Worm (Caenorhabditis elegans) whole organism, young adult: ENCODE data around the gene mpk-2.
A peak's percentile ranks its signal among the peaks of the same experiment; 100 is the strongest.

Source experiments
- C06A6.2 ChIP-seq: fragments of 200-800 bp; sonication (Bioruptor generic); conservative IDR thresholded peaks from 2 replicates; pipeline ENCODE4 v1.3.6; 2022; ENCODE audit warnings: missing genetic modification characterization, missing compliant biosample characterization
- C17E4.6 ChIP-seq: fragments of 200-800 bp; sonication (Bioruptor generic); IDR thresholded peaks from 2 replicates; pipeline ENCODE4 v1.3.6; 2022; ENCODE audit warnings: missing genetic modification reagents, missing genetic modification characterization, missing compliant biosample characterization
- F23B12.7 ChIP-seq: sonication (generic microtip); optimal IDR thresholded peaks from 2 replicates; lab custom pipeline; 2017; ENCODE audit warnings: missing genetic modification characterization, mild to moderate bottlenecking, missing compliant biosample characterization, antibody characterized with exemption, moderate library complexity; ENCODE audit not compliant: insufficient read depth
- F33H1.4 ChIP-seq: fragments of 200-800 bp; sonication (Bioruptor generic); IDR thresholded peaks from 2 replicates; pipeline ENCODE4 v1.3.6; 2022; ENCODE audit warnings: missing genetic modification reagents, missing genetic modification characterization, missing compliant biosample characterization
- F37B4.10 ChIP-seq: fragments of 200-800 bp; sonication (Bioruptor generic); IDR thresholded peaks from 2 replicates; pipeline ENCODE4 v1.3.6; 2022; ENCODE audit warnings: missing genetic modification characterization, missing compliant biosample characterization
- F39B2.1 ChIP-seq: fragments of 200-800 bp; sonication (Bioruptor generic); IDR thresholded peaks from 2 replicates; pipeline ENCODE4 v1.3.6; 2022; ENCODE audit warnings: missing genetic modification reagents, missing genetic modification characterization, missing compliant biosample characterization
- F57A8.1 ChIP-seq: fragments of 200-800 bp; sonication (Bioruptor generic); optimal IDR thresholded peaks from 2 replicates; lab custom pipeline; 2018; ENCODE audit warnings: mild to moderate bottlenecking, missing genetic modification characterization, moderate library complexity, missing compliant biosample characterization
- F57C9.4 ChIP-seq: sonication (generic microtip); optimal IDR thresholded peaks from 2 replicates; lab custom pipeline; 2017; ENCODE audit warnings: mild to moderate bottlenecking, missing genetic modification characterization, missing compliant biosample characterization
- K12H6.12 ChIP-seq: fragments of 200-800 bp; sonication (Bioruptor generic); optimal IDR thresholded peaks from 2 replicates; lab custom pipeline; 2018; ENCODE audit warnings: mild to moderate bottlenecking, missing genetic modification characterization, missing compliant biosample characterization
- Y53G8AR.9 ChIP-seq: fragments of 200-800 bp; sonication (Bioruptor generic); conservative IDR thresholded peaks from 2 replicates; pipeline ENCODE4 v1.3.6; 2022; ENCODE audit warnings: missing genetic modification reagents, missing genetic modification characterization, missing compliant biosample characterization
- Y95B8A.8 ChIP-seq: fragments of 200-800 bp; sonication (Bioruptor generic); IDR thresholded peaks from 2 replicates; pipeline ENCODE4 v1.3.6; 2022; ENCODE audit warnings: missing genetic modification reagents, missing genetic modification characterization, missing compliant biosample characterization
- atf-7 ChIP-seq: sonication (generic microtip); optimal IDR thresholded peaks from 2 replicates; lab custom pipeline; 2017; ENCODE audit warnings: mild to moderate bottlenecking, missing genetic modification characterization, missing compliant biosample characterization
- attf-3 ChIP-seq: fragments of 200-800 bp; sonication (Bioruptor generic); conservative IDR thresholded peaks from 2 replicates; pipeline ENCODE4 v1.3.6; 2022; ENCODE audit warnings: missing genetic modification reagents, missing genetic modification characterization, missing compliant biosample characterization
- attf-6 ChIP-seq: fragments of 200-800 bp; sonication (Bioruptor generic); IDR thresholded peaks from 2 replicates; pipeline ENCODE4 v1.3.6; 2022; ENCODE audit warnings: missing genetic modification reagents, missing genetic modification characterization, missing compliant biosample characterization
- bed-1 ChIP-seq: fragments of 200-800 bp; sonication (Bioruptor generic); IDR thresholded peaks from 2 replicates; pipeline ENCODE4 v1.3.6; 2022; ENCODE audit warnings: missing genetic modification reagents, missing genetic modification characterization, missing compliant biosample characterization
- ceh-27 ChIP-seq: fragments of 200-800 bp; sonication (Bioruptor generic); optimal IDR thresholded peaks from 2 replicates; lab custom pipeline; 2018; ENCODE audit warnings: mild to moderate bottlenecking, missing genetic modification characterization, moderate library complexity, missing compliant biosample characterization
- efl-1 ChIP-seq: fragments of 150-350 bp; optimal IDR thresholded peaks from 2 replicates; lab custom pipeline; 2014; ENCODE audit warnings: missing biosample characterization, missing genetic modification reagents, missing genetic modification characterization
- egl-18 ChIP-seq: fragments of 200-800 bp; sonication (Bioruptor generic); IDR thresholded peaks from 2 replicates; pipeline ENCODE4 v1.3.6; 2022; ENCODE audit warnings: missing genetic modification reagents, missing genetic modification characterization, missing compliant biosample characterization
- ekl-4 ChIP-seq: fragments of 200-800 bp; sonication (Bioruptor generic); IDR thresholded peaks from 2 replicates; pipeline ENCODE4 v1.3.6; 2022; ENCODE audit warnings: missing genetic modification reagents, missing genetic modification characterization, missing compliant biosample characterization
- fkh-3 ChIP-seq: sonication (generic microtip); optimal IDR thresholded peaks from 2 replicates; lab custom pipeline; 2016; ENCODE audit warnings: mild to moderate bottlenecking, missing genetic modification characterization, missing compliant biosample characterization
- gei-17 ChIP-seq: fragments of 200-800 bp; sonication (Bioruptor generic); optimal IDR thresholded peaks from 2 replicates; lab custom pipeline; 2018; ENCODE audit warnings: mild to moderate bottlenecking, missing genetic modification characterization, missing compliant biosample characterization
- hlh-26 ChIP-seq: fragments of 200-800 bp; sonication (Bioruptor generic); conservative IDR thresholded peaks from 2 replicates; pipeline ENCODE4 v1.3.6; 2022; ENCODE audit warnings: missing genetic modification reagents, missing genetic modification characterization, missing compliant biosample characterization
- hmg-1.2 ChIP-seq: fragments of 200-800 bp; sonication (Bioruptor generic); IDR thresholded peaks from 2 replicates; pipeline ENCODE4 v1.3.6; 2022; ENCODE audit warnings: missing genetic modification reagents, missing genetic modification characterization, missing compliant biosample characterization
- hrde-1 ChIP-seq: sonication (generic microtip); optimal IDR thresholded peaks from 2 replicates; lab custom pipeline; 2016; ENCODE audit warnings: missing genetic modification characterization, mild to moderate bottlenecking, missing compliant biosample characterization, moderate library complexity, missing genotype, missing genetic modification reagents, borderline replicate concordance
- lag-1 ChIP-seq: fragments of 200-800 bp; sonication (Bioruptor generic); IDR thresholded peaks from 2 replicates; pipeline ENCODE4 v1.3.6; 2022; ENCODE audit warnings: missing genetic modification reagents, missing genetic modification characterization, missing compliant biosample characterization
- lin-26 ChIP-seq: fragments of 200-800 bp; sonication (Bioruptor generic); IDR thresholded peaks from 2 replicates; pipeline ENCODE4 v1.3.6; 2022; ENCODE audit warnings: missing genetic modification reagents, missing genetic modification characterization, missing compliant biosample characterization
- lin-35 ChIP-seq, 3 experiments: fragments of 150-350 bp in 2 of 3; sonication (generic microtip) in 1 of 3; optimal IDR thresholded peaks; 2 replicates each; lab custom pipeline; 2014 to 2018; ENCODE audit warnings: missing biosample characterization in 3 of 3, missing genetic modification characterization in 3 of 3, missing genetic modification reagents in 3 of 3
- lin-40 ChIP-seq: sonication (generic microtip); optimal IDR thresholded peaks from 2 replicates; lab custom pipeline; 2016; ENCODE audit warnings: missing genetic modification characterization, mild to moderate bottlenecking, missing compliant biosample characterization, missing genotype, missing genetic modification reagents
- lin-54 ChIP-seq: fragments of 200-800 bp; sonication (Bioruptor generic); optimal IDR thresholded peaks from 2 replicates; lab custom pipeline; 2018; ENCODE audit warnings: mild to moderate bottlenecking, missing genetic modification characterization, missing compliant biosample characterization
- madf-10 ChIP-seq: sonication (generic microtip); optimal IDR thresholded peaks from 2 replicates; lab custom pipeline; 2016; ENCODE audit warnings: mild to moderate bottlenecking, missing genetic modification characterization, missing compliant biosample characterization
- madf-6 ChIP-seq: fragments of 200-800 bp; sonication (Bioruptor generic); IDR thresholded peaks from 2 replicates; pipeline ENCODE4 v1.3.6; 2022; ENCODE audit warnings: missing genetic modification reagents, missing genetic modification characterization, missing compliant biosample characterization
- mes-4 ChIP-seq: sonication (generic microtip); optimal IDR thresholded peaks from 2 replicates; lab custom pipeline; 2016; ENCODE audit warnings: missing genotype, missing genetic modification characterization, missing compliant biosample characterization
- mxl-1 ChIP-seq: sonication (generic microtip); optimal IDR thresholded peaks from 2 replicates; lab custom pipeline; 2016; ENCODE audit warnings: missing genetic modification characterization, missing compliant biosample characterization
- nhr-120 ChIP-seq: fragments of 200-800 bp; sonication (Bioruptor generic); IDR thresholded peaks from 2 replicates; pipeline ENCODE4 v1.3.6; 2022; ENCODE audit warnings: missing genetic modification characterization, missing compliant biosample characterization
- nhr-179 ChIP-seq: sonication (generic microtip); optimal IDR thresholded peaks from 2 replicates; lab custom pipeline; 2016; ENCODE audit warnings: mild to moderate bottlenecking, missing genetic modification characterization, missing compliant biosample characterization
- nhr-80 ChIP-seq: sonication (generic microtip); optimal IDR thresholded peaks from 2 replicates; lab custom pipeline; 2016; ENCODE audit warnings: missing genetic modification characterization, missing compliant biosample characterization
- pbrm-1 ChIP-seq: fragments of 200-800 bp; sonication (Bioruptor generic); IDR thresholded peaks from 2 replicates; pipeline ENCODE4 v1.3.6; 2022; ENCODE audit warnings: missing genetic modification reagents, missing genetic modification characterization, missing compliant biosample characterization
- rpc-1 ChIP-seq, 2 experiments: fragments of 150-350 bp in 1 of 2; sonication (generic microtip) in 1 of 2; optimal IDR thresholded peaks; 2 replicates each; lab custom pipeline; 2014 to 2018; ENCODE audit warnings: missing biosample characterization in 1 of 2, missing genetic modification characterization in 1 of 2, missing genetic modification reagents in 1 of 2, missing genotype in 1 of 2
- sdz-38 ChIP-seq: sonication (generic microtip); optimal IDR thresholded peaks from 2 replicates; lab custom pipeline; 2016; ENCODE audit warnings: missing genotype, missing genetic modification characterization, missing compliant biosample characterization
- sea-2 ChIP-seq: fragments of 200-800 bp; sonication (Bioruptor generic); IDR thresholded peaks from 2 replicates; pipeline ENCODE4 v1.3.6; 2022; ENCODE audit warnings: missing genetic modification characterization, missing compliant biosample characterization
- snpc-3.4 ChIP-seq: sonication (generic microtip); optimal IDR thresholded peaks from 2 replicates; lab custom pipeline; 2017; ENCODE audit warnings: missing genetic modification characterization, mild to moderate bottlenecking, missing compliant biosample characterization, antibody characterized with exemption, moderate library complexity, missing genotype, missing genetic modification reagents
- sptf-2 ChIP-seq: fragments of 200-800 bp; sonication (Bioruptor generic); optimal IDR thresholded peaks from 2 replicates; lab custom pipeline; 2018; ENCODE audit warnings: mild to moderate bottlenecking, missing genetic modification characterization, missing compliant biosample characterization
- tbp1 ChIP-seq: fragments of 200-800 bp; sonication (Bioruptor generic); optimal IDR thresholded peaks from 2 replicates; lab custom pipeline; 2018; ENCODE audit warnings: mild to moderate bottlenecking, missing genetic modification characterization, missing compliant biosample characterization
- tlf-1 ChIP-seq: fragments of 200-800 bp; sonication (Bioruptor generic); optimal IDR thresholded peaks from 2 replicates; lab custom pipeline; 2018; ENCODE audit warnings: mild to moderate bottlenecking, missing genetic modification characterization, missing compliant biosample characterization
- unc-62 ChIP-seq: fragments of 150-350 bp; optimal IDR thresholded peaks from 2 replicates; lab custom pipeline; 2014; ENCODE audit warnings: missing biosample characterization, missing genetic modification reagents, missing genetic modification characterization
- zfh-2 ChIP-seq: fragments of 200-800 bp; sonication (Bioruptor generic); conservative IDR thresholded peaks from 2 replicates; pipeline ENCODE4 v1.3.6; 2022; ENCODE audit warnings: missing genetic modification reagents, missing genetic modification characterization, missing compliant biosample characterization
- ztf-28 ChIP-seq: fragments of 200-800 bp; sonication (Bioruptor generic); IDR thresholded peaks from 2 replicates; pipeline ENCODE4 v1.3.6; 2022; ENCODE audit warnings: missing genetic modification reagents, missing genetic modification characterization, missing compliant biosample characterization
- ztf-6 ChIP-seq: fragments of 200-800 bp; sonication (Bioruptor generic); IDR thresholded peaks from 2 replicates; pipeline ENCODE4 v1.3.6; 2022; ENCODE audit warnings: missing genetic modification reagents, missing genetic modification characterization, missing compliant biosample characterization

Gene mpk-2

DNA sequence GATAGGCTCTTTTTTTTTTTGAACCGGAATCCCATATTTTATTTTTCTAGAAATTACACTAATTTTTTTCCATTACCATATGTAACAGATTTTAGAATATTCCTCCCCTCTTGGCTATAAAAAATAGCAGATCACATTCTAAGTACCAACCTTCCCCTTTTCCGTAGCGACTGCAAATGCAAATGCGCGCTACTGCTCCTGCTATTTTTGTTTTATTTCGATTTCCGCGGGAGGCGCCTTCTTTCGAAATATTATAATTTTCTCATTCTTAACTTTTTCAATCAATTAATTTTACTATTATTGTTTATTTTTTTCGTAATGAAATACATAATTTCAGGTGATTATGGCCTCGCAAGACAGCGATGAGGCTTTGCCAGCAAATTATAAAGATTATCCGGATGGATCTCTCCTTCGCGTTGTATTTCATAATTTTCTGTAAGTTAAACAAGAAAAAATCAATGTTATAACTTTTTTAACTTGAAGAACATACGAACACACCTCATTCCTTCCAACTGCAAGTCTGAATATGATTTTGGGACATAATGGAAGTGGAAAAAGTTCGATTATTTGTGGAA, 42.0 kb upstream of the mpk-2 start, which contains the start of gene smc-5 (continued):
- TF ChIP-seq madf-6 (GFP tag; lab: Robert Waterston, UW) (peak; percentile 89), hlh-26 (no peak), F57A8.1 (no peak), F57C9.4 (tag; lab: Kevin White, UChicago) (no peak), lin-26 (GFP tag; lab: Robert Waterston, UW) (0 out of 2 replicates have a peak, but pooled peaks have one; percentile 20), F23B12.7 (peak; percentile 88), F39B2.1 (GFP tag; lab: Robert Waterston, UW) (no peak), Y95B8A.8 (GFP tag; lab: Robert Waterston, UW) (no peak), lin-54 (GFP tag; lab: Kevin White, UChicago) (peak; percentile 71), fkh-3 (tag; lab: Kevin White, UChicago) (no peak), rpc-1 (optimal IDR thresholded peaks at IDR 0.05; lab: Kevin White, UChicago) (no peak), rpc-1 (tag; optimal IDR thresholded peaks at IDR 0.05; lab: Kevin White, UChicago) (no peak), attf-3 (GFP tag; lab: Robert Waterston, UW) (0 out of 2 replicates have a peak, but pooled peaks have one; percentile 31), unc-62 (no peak), hmg-1.2 (peak; percentile 42; the same call in 1 of the 2 replicates), tbp1 (GFP tag; lab: Kevin White, UChicago) (peak; percentile 54), mxl-1 (tag; lab: Kevin White, UChicago) (no peak), pbrm-1 (no peak), tlf-1 (GFP tag; lab: Kevin White, UChicago) (peak; percentile 0), hrde-1 (tag; lab: Kevin White, UChicago) (no peak), atf-7 (no peak), bed-1 (GFP tag; lab: Robert Waterston, UW) (no peak), sea-2 (GFP tag; lab: Robert Waterston, UW) (no peak), K12H6.12 (tag; lab: Kevin White, UChicago) (no peak), zfh-2 (no peak), C06A6.2 (GFP tag; lab: Robert Waterston, UW) (no peak), attf-6 (GFP tag; lab: Robert Waterston, UW) (no peak), efl-1 (peak; percentile 94), F37B4.10 (GFP tag; lab: Robert Waterston, UW) (no peak), lag-1 (no peak), ceh-27 (GFP tag; lab: Kevin White, UChicago) (peak; percentile 54), nhr-179 (tag; lab: Kevin White, UChicago) (no peak), F33H1.4 (GFP tag; lab: Robert Waterston, UW) (peak; percentile 68), Y53G8AR.9 (GFP tag; lab: Robert Waterston, UW) (no peak), nhr-80 (peak; percentile 28), ekl-4 (GFP tag; lab: Robert Waterston, UW) (0 out of 2 replicates have a peak, but pooled peaks have one; percentile 25), egl-18 (no peak), lin-40 (tag; lab: Kevin White, UChicago) (no peak), ztf-28 (GFP tag; lab: Robert Waterston, UW) (no peak), sptf-2 (no peak), snpc-3.4 (tag; lab: Kevin White, UChicago) (peak; percentile 66), gei-17 (GFP tag; lab: Kevin White, UChicago) (no peak), ztf-6 (GFP tag; lab: Robert Waterston, UW) (no peak), lin-35 (GFP tag; optimal IDR thresholded peaks at IDR 0.05; lab: Kevin White, UChicago) (peak in 2 of 3 experiments; percentile 24 to 66), madf-10 (tag; lab: Kevin White, UChicago) (peak; percentile 15), nhr-120 (no peak), sdz-38 (tag; lab: Kevin White, UChicago) (no peak), mes-4 (no peak), C17E4.6 (GFP tag; lab: Robert Waterston, UW) (no peak)
